Worm (Caenorhabditis elegans) whole organism, L1 larva: ENCODE measurements around the gene ZK688.9.

Source experiments
- C34B4.2 ChIP-seq: sonication (generic microtip); optimal IDR thresholded peaks from 2 replicates; lab custom pipeline; 2017; ENCODE audit warnings: mild to moderate bottlenecking, missing genetic modification characterization, missing compliant biosample characterization
- blmp-1 ChIP-seq: fragments of 150-350 bp; optimal IDR thresholded peaks from 2 replicates; lab custom pipeline; 2014; ENCODE audit warnings: missing biosample characterization, missing genetic modification characterization
- ceh-63 ChIP-seq: fragments of 200-800 bp; sonication (Bioruptor generic); optimal IDR thresholded peaks from 2 replicates; lab custom pipeline; 2018; ENCODE audit warnings: mild to moderate bottlenecking, missing genetic modification characterization, missing compliant biosample characterization
- dpl-1 ChIP-seq, 3 experiments: fragments of 150-350 bp in 2 of 3; sonication (generic microtip) in 1 of 3; optimal IDR thresholded peaks; 2 replicates each; lab custom pipeline; 2014 to 2017; ENCODE audit warnings: missing biosample characterization in 3 of 3, missing genetic modification characterization in 3 of 3, missing genetic modification reagents in 3 of 3
- efl-1 ChIP-seq, 4 experiments: fragments of 150-350 bp; optimal IDR thresholded peaks in 3 of 4; peaks in 1 of 4; 1 replicate in 1 of 4; 2 replicates in 3 of 4; lab custom pipeline; 2014; ENCODE audit warnings: missing biosample characterization in 2 of 4, missing genetic modification characterization in 2 of 4, missing genetic modification reagents in 2 of 4
- lin-35 ChIP-seq, 2 experiments: fragments of 150-350 bp; optimal IDR thresholded peaks; 2 replicates each; lab custom pipeline; 2014; ENCODE audit warnings: missing biosample characterization in 2 of 2, missing genetic modification characterization in 2 of 2, missing genetic modification reagents in 2 of 2
- nhr-11 ChIP-seq: fragments of 150-350 bp; optimal IDR thresholded peaks from 2 replicates; lab custom pipeline; 2014; ENCODE audit warnings: missing biosample characterization, missing genetic modification characterization
- nhr-28 ChIP-seq: fragments of 150-350 bp; optimal IDR thresholded peaks from 2 replicates; lab custom pipeline; 2014; ENCODE audit warnings: missing biosample characterization, missing genetic modification characterization
- nhr-77 ChIP-seq: fragments of 150-350 bp; optimal IDR thresholded peaks from 2 replicates; lab custom pipeline; 2014; ENCODE audit warnings: missing biosample characterization, missing genetic modification characterization
- nhr-90 ChIP-seq: sonication (generic microtip); optimal IDR thresholded peaks from 2 replicates; lab custom pipeline; 2016; ENCODE audit warnings: mild to moderate bottlenecking, missing genetic modification characterization, missing compliant biosample characterization; ENCODE audit not compliant: poor library complexity

DNA sequence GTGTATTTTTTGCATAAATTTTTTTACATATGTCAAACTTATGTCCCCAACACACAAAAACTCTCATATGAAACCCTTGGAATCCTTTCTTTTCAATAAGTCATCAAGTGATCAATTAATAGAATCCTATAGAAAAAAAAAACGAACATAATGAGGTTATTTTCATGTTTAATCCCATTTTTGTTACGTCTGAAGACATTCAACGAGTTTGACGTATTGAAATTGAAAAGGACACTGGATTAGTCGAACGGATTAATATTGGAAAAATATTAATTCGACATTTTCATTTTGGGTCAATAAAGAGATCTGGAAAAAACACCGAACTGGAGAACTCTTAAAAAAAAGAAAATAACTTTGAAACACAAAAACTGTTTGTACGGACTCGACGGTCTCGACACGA is 50.3 kb downstream of the ZK688.9 start:
- no peak for TF ChIP-seq nhr-90
- no peak for TF ChIP-seq lin-35 (GFP tag; optimal IDR thresholded peaks at IDR 0.05; lab: Kevin White, UChicago)
- no peak for TF ChIP-seq nhr-77
- TF ChIP-seq C34B4.2 (tag; lab: Kevin White, UChicago): no peak
- no peak for TF ChIP-seq efl-1 (optimal IDR thresholded peaks at IDR 0.05; lab: Kevin White, UChicago)
- no peak for TF ChIP-seq efl-1 (GFP tag; optimal IDR thresholded peaks at IDR 0.05 in 1 of 2; lab: Kevin White, UChicago)
- no peak for TF ChIP-seq dpl-1 (GFP tag; optimal IDR thresholded peaks at IDR 0.05; lab: Kevin White, UChicago)
- TF ChIP-seq blmp-1: no peak
- TF ChIP-seq nhr-28 (tag; lab: Kevin White, UChicago): no peak
- no peak for TF ChIP-seq nhr-11 (tag; lab: Kevin White, UChicago)
- TF ChIP-seq ceh-63: no peak
